Fruit fly (Drosophila melanogaster) whole organism, embryonic: ENCODE data around the gene CG13297.
A peak's percentile ranks its signal among the peaks of the same experiment; 100 is the strongest.

ENCODE experiments used
- Adf1 ChIP-seq: fragments of 200-800 bp; sonication (Bioruptor generic); IDR thresholded peaks from 2 replicates; pipeline ENCODE4 v1.3.6; 2022; ENCODE audit warnings: missing biosample characterization, missing genetic modification characterization
- Bgb ChIP-seq: fragments of 200-800 bp; sonication (Bioruptor generic); IDR thresholded peaks from 2 replicates; pipeline ENCODE4 v1.3.6; 2022; ENCODE audit warnings: missing biosample characterization, missing genetic modification characterization; ENCODE audit not compliant: partially characterized antibody
- CG10462 ChIP-seq: fragments of 200-800 bp; sonication (Bioruptor generic); optimal IDR thresholded peaks from 2 replicates; lab custom pipeline; 2016; ENCODE audit warnings: missing biosample characterization, missing genetic modification characterization
- CG10654 ChIP-seq: fragments of 200-800 bp; sonication (Bioruptor generic); optimal IDR thresholded peaks from 2 replicates; lab custom pipeline; 2016; ENCODE audit warnings: missing biosample characterization, missing genetic modification characterization
- CG12236 ChIP-seq: fragments of 200-800 bp; sonication (Bioruptor generic); optimal IDR thresholded peaks from 2 replicates; lab custom pipeline; 2016; ENCODE audit warnings: missing biosample characterization, missing genetic modification characterization
- CG12659 ChIP-seq: fragments of 200-800 bp; sonication (Bioruptor generic); optimal IDR thresholded peaks from 3 replicates; lab custom pipeline; 2017; ENCODE audit warnings: mild to moderate bottlenecking, missing biosample characterization, missing genetic modification reagents, missing genetic modification characterization
- CG12744 ChIP-seq: fragments of 200-800 bp; sonication (Bioruptor generic); optimal IDR thresholded peaks from 2 replicates; lab custom pipeline; 2016; ENCODE audit warnings: missing biosample characterization, missing genetic modification characterization
- CG14050 ChIP-seq: fragments of 200-800 bp; sonication (Bioruptor generic); IDR thresholded peaks from 3 replicates; pipeline ENCODE4 v1.3.6; 2022; ENCODE audit warnings: missing biosample characterization, missing genetic modification characterization
- CG15514 ChIP-seq: fragments of 200-800 bp; sonication (Bioruptor generic); optimal IDR thresholded peaks from 3 replicates; lab custom pipeline; 2017; ENCODE audit warnings: missing biosample characterization, missing genetic modification characterization, mild to moderate bottlenecking, moderate library complexity, missing genetic modification reagents
- CG2129 ChIP-seq: fragments of 200-800 bp; sonication (Bioruptor generic); IDR thresholded peaks from 2 replicates; pipeline ENCODE4 v1.3.6; 2022; ENCODE audit warnings: missing biosample characterization, missing genetic modification characterization; ENCODE audit not compliant: partially characterized antibody
- CG30431 ChIP-seq: fragments of 200-800 bp; sonication (Bioruptor generic); optimal IDR thresholded peaks from 2 replicates; lab custom pipeline; 2017; ENCODE audit warnings: missing biosample characterization, missing genetic modification characterization
- CG31224 ChIP-seq: fragments of 200-800 bp; sonication (Bioruptor generic); IDR thresholded peaks from 2 replicates; pipeline ENCODE4 v1.3.6; 2022; ENCODE audit warnings: missing biosample characterization, missing genetic modification characterization
- CG4424 ChIP-seq: fragments of 200-800 bp; sonication (Bioruptor generic); optimal IDR thresholded peaks from 3 replicates; lab custom pipeline; 2016; ENCODE audit warnings: missing biosample characterization, missing genetic modification characterization
- CG6689 ChIP-seq: fragments of 200-800 bp; sonication (Bioruptor generic); IDR thresholded peaks from 2 replicates; pipeline ENCODE4 v1.3.6; 2022; ENCODE audit warnings: missing biosample characterization, missing genetic modification characterization
- CG7372 ChIP-seq: fragments of 200-800 bp; sonication (Bioruptor generic); IDR thresholded peaks from 2 replicates; pipeline ENCODE4 v1.3.6; 2022; ENCODE audit warnings: missing biosample characterization, missing genetic modification characterization
- CG7928 ChIP-seq: fragments of 200-800 bp; sonication (Bioruptor generic); optimal IDR thresholded peaks from 2 replicates; lab custom pipeline; 2017; ENCODE audit warnings: missing biosample characterization, mild to moderate bottlenecking, missing genetic modification characterization
- CG8765 ChIP-seq: fragments of 200-800 bp; sonication (Bioruptor generic); IDR thresholded peaks from 2 replicates; pipeline ENCODE4 v1.3.6; 2022; ENCODE audit warnings: missing biosample characterization, missing genetic modification characterization
- CG9609 ChIP-seq: fragments of 200-800 bp; sonication (Bioruptor generic); optimal IDR thresholded peaks from 3 replicates; lab custom pipeline; 2016; ENCODE audit warnings: missing biosample characterization, missing genetic modification characterization
- CG9817 ChIP-seq: fragments of 200-800 bp; sonication (Bioruptor generic); optimal IDR thresholded peaks from 2 replicates; lab custom pipeline; 2018; ENCODE audit warnings: missing biosample characterization, mild to moderate bottlenecking, missing genetic modification characterization, moderate library complexity
- D ChIP-seq, 2 experiments: fragments of 200-800 bp in 1 of 2; fragments of >200 bp in 1 of 2; sonication (Bioruptor generic) in 1 of 2; optimal IDR thresholded peaks; 2 replicates in 1 of 2; 3 replicates in 1 of 2; lab custom pipeline; 2017; ENCODE audit warnings: mild to moderate bottlenecking in 1 of 2, missing biosample characterization in 1 of 2, missing genetic modification characterization in 1 of 2, missing genetic modification reagents in 1 of 2
- Dad ChIP-seq: fragments of 200-800 bp; sonication (Bioruptor generic); optimal IDR thresholded peaks from 3 replicates; lab custom pipeline; 2016; ENCODE audit warnings: missing biosample characterization, missing genetic modification characterization
- Dll ChIP-seq: fragments of 200-800 bp; sonication (Bioruptor generic); IDR thresholded peaks from 4 replicates; pipeline ENCODE4 v1.3.6; 2022; ENCODE audit warnings: missing biosample characterization, missing genetic modification characterization; ENCODE audit not compliant: partially characterized antibody
- Fer2 ChIP-seq: fragments of 200-800 bp; sonication (Bioruptor generic); optimal IDR thresholded peaks from 2 replicates; lab custom pipeline; 2018; ENCODE audit warnings: missing biosample characterization, mild to moderate bottlenecking, missing genetic modification characterization, moderate library complexity
- HHEX ChIP-seq: fragments of 200-800 bp; sonication (Bioruptor generic); optimal IDR thresholded peaks from 3 replicates; lab custom pipeline; 2017; ENCODE audit warnings: missing biosample characterization, mild to moderate bottlenecking, missing genetic modification characterization, missing genetic modification reagents
- Hsf ChIP-seq: fragments of 200-800 bp; sonication (Bioruptor generic); optimal IDR thresholded peaks from 3 replicates; lab custom pipeline; 2016; ENCODE audit warnings: missing biosample characterization, missing genetic modification characterization
- MBD-R2 ChIP-seq: fragments of 200-800 bp; sonication (Bioruptor generic); IDR thresholded peaks from 2 replicates; pipeline ENCODE4 v1.3.6; 2022; ENCODE audit warnings: missing biosample characterization, missing genetic modification characterization
- NfI ChIP-seq: fragments of 200-800 bp; sonication (Bioruptor generic); optimal IDR thresholded peaks from 3 replicates; lab custom pipeline; 2018; ENCODE audit warnings: missing biosample characterization, mild to moderate bottlenecking, missing genetic modification characterization, moderate library complexity
- Ptx1 ChIP-seq: fragments of 200-800 bp; sonication (Bioruptor generic); IDR thresholded peaks from 2 replicates; pipeline ENCODE4 v1.3.6; 2022; ENCODE audit warnings: missing biosample characterization, missing genetic modification characterization
- Rfx ChIP-seq: fragments of 200-800 bp; sonication (Bioruptor generic); IDR thresholded peaks from 2 replicates; pipeline ENCODE4 v1.3.6; 2022; ENCODE audit warnings: missing biosample characterization, missing genetic modification characterization
- Sin3A ChIP-seq: fragments of >200 bp; optimal IDR thresholded peaks from 2 replicates; lab custom pipeline; 2018
- Six4 ChIP-seq: fragments of 200-800 bp; sonication (Bioruptor generic); optimal IDR thresholded peaks from 2 replicates; lab custom pipeline; 2016; ENCODE audit warnings: missing biosample characterization, missing genetic modification characterization
- Sry-δ ChIP-seq: fragments of 200-800 bp; sonication (Bioruptor generic); optimal IDR thresholded peaks from 2 replicates; lab custom pipeline; 2016; ENCODE audit warnings: missing biosample characterization, missing genetic modification characterization
- ac ChIP-seq: fragments of 200-800 bp; sonication (Bioruptor generic); optimal IDR thresholded peaks from 3 replicates; lab custom pipeline; 2017; ENCODE audit warnings: missing biosample characterization, mild to moderate bottlenecking, missing genetic modification characterization
- ato ChIP-seq: fragments of 200-800 bp; sonication (Bioruptor generic); IDR thresholded peaks from 2 replicates; pipeline ENCODE4 v1.3.6; 2022; ENCODE audit warnings: missing biosample characterization, missing genetic modification characterization; ENCODE audit not compliant: partially characterized antibody
- disco-r ChIP-seq: fragments of 200-800 bp; sonication (Bioruptor generic); optimal IDR thresholded peaks from 2 replicates; lab custom pipeline; 2016; ENCODE audit warnings: missing biosample characterization, missing genetic modification characterization
- dpn ChIP-seq, 2 experiments: fragments of 200-800 bp; sonication (Bioruptor generic); optimal IDR thresholded peaks; 3 replicates each; lab custom pipeline; 2016; ENCODE audit warnings: missing biosample characterization in 2 of 2, missing genetic modification characterization in 2 of 2
- fu2 ChIP-seq: fragments of 200-800 bp; sonication (Bioruptor generic); optimal IDR thresholded peaks from 2 replicates; lab custom pipeline; 2016; ENCODE audit warnings: missing biosample characterization, missing genetic modification characterization
- gcm2 ChIP-seq: fragments of 200-800 bp; sonication (Bioruptor generic); optimal IDR thresholded peaks from 2 replicates; lab custom pipeline; 2016; ENCODE audit warnings: missing biosample characterization, missing genetic modification characterization
- gfzf ChIP-seq: fragments of 200-800 bp; sonication (Bioruptor generic); optimal IDR thresholded peaks from 2 replicates; lab custom pipeline; 2016; ENCODE audit warnings: missing biosample characterization, mild to moderate bottlenecking, missing genetic modification characterization, moderate library complexity
- kah ChIP-seq: fragments of 200-800 bp; sonication (Bioruptor generic); optimal IDR thresholded peaks from 2 replicates; lab custom pipeline; 2018; ENCODE audit warnings: missing biosample characterization, mild to moderate bottlenecking, missing genetic modification characterization
- knrl ChIP-seq: fragments of 200-800 bp; sonication (Bioruptor generic); IDR thresholded peaks from 3 replicates; pipeline ENCODE4 v1.3.6; 2022; ENCODE audit warnings: missing biosample characterization, missing genetic modification characterization; ENCODE audit not compliant: partially characterized antibody
- lab ChIP-seq: fragments of 200-800 bp; sonication (Bioruptor generic); optimal IDR thresholded peaks from 3 replicates; lab custom pipeline; 2017; ENCODE audit warnings: missing biosample characterization, missing genetic modification characterization, mild to moderate bottlenecking, moderate library complexity, missing genetic modification reagents
- lbe ChIP-seq: fragments of 200-800 bp; sonication (Bioruptor generic); optimal IDR thresholded peaks from 2 replicates; lab custom pipeline; 2016; ENCODE audit warnings: missing biosample characterization, mild to moderate bottlenecking, missing genetic modification characterization
- peb ChIP-seq: fragments of 200-800 bp; sonication (Bioruptor generic); IDR thresholded peaks from 2 replicates; pipeline ENCODE4 v1.3.6; 2022; ENCODE audit warnings: missing biosample characterization, missing genetic modification characterization
- phol ChIP-seq: fragments of 200-800 bp; sonication (Bioruptor generic); optimal IDR thresholded peaks from 3 replicates; lab custom pipeline; 2018; ENCODE audit warnings: missing biosample characterization, mild to moderate bottlenecking, missing genetic modification characterization, moderate library complexity
- pita ChIP-seq: fragments of 200-800 bp; sonication (Bioruptor generic); optimal IDR thresholded peaks from 2 replicates; lab custom pipeline; 2017; ENCODE audit warnings: missing biosample characterization, mild to moderate bottlenecking, missing genetic modification characterization
- sima ChIP-seq: fragments of 200-800 bp; sonication (Bioruptor generic); optimal IDR thresholded peaks from 2 replicates; lab custom pipeline; 2016; ENCODE audit warnings: missing biosample characterization, missing genetic modification characterization
- tap ChIP-seq: fragments of 200-800 bp; optimal IDR thresholded peaks from 3 replicates; lab custom pipeline; 2019; ENCODE audit warnings: missing biosample characterization, mild to moderate bottlenecking, missing genetic modification characterization, moderate library complexity
- vfl ChIP-seq: fragments of 200-800 bp; sonication (Bioruptor generic); optimal IDR thresholded peaks from 2 replicates; lab custom pipeline; 2016; ENCODE audit warnings: missing biosample characterization, missing genetic modification characterization
- z ChIP-seq: fragments of 200-800 bp; sonication (Bioruptor generic); IDR thresholded peaks from 3 replicates; pipeline ENCODE4 v1.3.6; 2022; ENCODE audit warnings: missing biosample characterization, missing genetic modification characterization

Gene CG13297

dm6 chr3L:6157327-6158032, at the start of gene CG13297 (continued):
- 0 out of 2 replicates have a peak, but pooled peaks have one; percentile 22 for TF ChIP-seq Rfx
- no peak for TF ChIP-seq Dll (GFP tag; lab: Robert Waterston, UW)
- TF ChIP-seq CG15514 = no peak
- no peak for TF ChIP-seq MBD-R2 (GFP tag; lab: Robert Waterston, UW)
- TF ChIP-seq ac (GFP tag; lab: Kevin White, UChicago) = no peak
- no peak for TF ChIP-seq CG31224 (GFP tag; lab: Robert Waterston, UW)
- TF ChIP-seq CG9609 (GFP tag; lab: Kevin White, UChicago) = no peak
- peak; percentile 66 for TF ChIP-seq CG6689
- TF ChIP-seq peb (GFP tag; lab: Robert Waterston, UW) = no peak
- TF ChIP-seq NfI (GFP tag; lab: Kevin White, UChicago) = peak; percentile 43
- no peak for TF ChIP-seq fu2
- TF ChIP-seq CG10654 (GFP tag; lab: Kevin White, UChicago) = peak; percentile 19
- no peak for TF ChIP-seq HHEX (GFP tag; lab: Kevin White, UChicago)
- TF ChIP-seq kah (GFP tag; lab: Kevin White, UChicago) = no peak
- no peak for TF ChIP-seq CG12744
- no peak; the same call in 1 of the 2 replicates for TF ChIP-seq CG7372
- no peak for TF ChIP-seq CG12236 (GFP tag; lab: Kevin White, UChicago)
- TF ChIP-seq tap (tag; lab: Kevin White, UChicago) = peak; percentile 49
- no peak for TF ChIP-seq disco-r (GFP tag; lab: Kevin White, UChicago)
- TF ChIP-seq Sry-δ (GFP tag; lab: Kevin White, UChicago) = no peak
- TF ChIP-seq D (optimal IDR thresholded peaks at IDR 0.05; lab: Kevin White, UChicago) = no peak
- TF ChIP-seq D (GFP tag; optimal IDR thresholded peaks at IDR 0.05; lab: Kevin White, UChicago) = peak; percentile 57
- no peak for TF ChIP-seq z (GFP tag; lab: Robert Waterston, UW)
- TF ChIP-seq gfzf (GFP tag; lab: Kevin White, UChicago) = no peak
- no peak for TF ChIP-seq Sin3A (lab: Kevin White, UChicago)
- no peak for TF ChIP-seq Adf1 (GFP tag; lab: Robert Waterston, UW)
- TF ChIP-seq CG7928 (GFP tag; lab: Kevin White, UChicago) = no peak
- no peak for TF ChIP-seq Dad (GFP tag; lab: Kevin White, UChicago)
- peak in 1 of 2 experiments; percentile 10 for TF ChIP-seq dpn (GFP tag; optimal IDR thresholded peaks at IDR 0.05; lab: Kevin White, UChicago)
- TF ChIP-seq knrl (GFP tag; lab: Robert Waterston, UW) = no peak
- TF ChIP-seq Ptx1 (GFP tag; lab: Robert Waterston, UW) = peak; percentile 81
- TF ChIP-seq CG30431 = no peak
- peak; percentile 75 for TF ChIP-seq phol (tag; lab: Kevin White, UChicago)
- TF ChIP-seq pita (GFP tag; lab: Kevin White, UChicago) = no peak
- TF ChIP-seq Hsf (GFP tag; lab: Kevin White, UChicago) = no peak
- TF ChIP-seq Six4 = no peak
- no peak for TF ChIP-seq sima (GFP tag; lab: Kevin White, UChicago)
- TF ChIP-seq lbe = no peak
- TF ChIP-seq ato (GFP tag; lab: Robert Waterston, UW) = no peak
- TF ChIP-seq Bgb = no peak
- no peak for TF ChIP-seq vfl (GFP tag; lab: Kevin White, UChicago)
- TF ChIP-seq CG14050 (GFP tag; lab: Robert Waterston, UW) = no peak
- peak; percentile 27 for TF ChIP-seq CG12659 (GFP tag; lab: Kevin White, UChicago)
- no peak for TF ChIP-seq gcm2 (GFP tag; lab: Kevin White, UChicago)
- no peak for TF ChIP-seq CG10462 (GFP tag; lab: Kevin White, UChicago)
- TF ChIP-seq Fer2 = no peak
- peak; percentile 26 for TF ChIP-seq lab
- no peak for TF ChIP-seq CG8765 (GFP tag; lab: Robert Waterston, UW)
- peak; percentile 38 for TF ChIP-seq CG9817
- TF ChIP-seq CG2129 (GFP tag; lab: Robert Waterston, UW) = no peak
- TF ChIP-seq CG4424 (GFP tag; lab: Kevin White, UChicago) = peak; percentile 41
